Fruit fly (Drosophila melanogaster): ENCODE data around the gene Gr64e.

Gene Gr64e

dm6 chr3L:4028305-4028704 is 3.6 kb upstream of the Gr64e start, which contains the start of the genes Gr64b and Gr64c:
Gene Gr64b, plus strand, starts transcription at chr3L:4028605.
Gene Gr64c, plus strand, starts transcription at chr3L:4028605.
- no peak for TF ChIP-seq CG17801 (GFP tag; optimal IDR thresholded peaks at IDR 0.05; ENCODE audit: partially characterized antibody)

dm6 chr3L:4035499-4035898 is 3.6 kb downstream of the Gr64e start, which contains the start of gene Gr64f:
Gene Gr64f, plus strand, starts transcription at chr3L:4035799.
- no peak for TF ChIP-seq CG17801 (GFP tag; optimal IDR thresholded peaks at IDR 0.05; ENCODE audit: partially characterized antibody)

- peak; percentile 23 for TF ChIP-seq CG17801 (GFP tag; optimal IDR thresholded peaks at IDR 0.05; ENCODE audit: partially characterized antibody)
These were observed 8.4 kb downstream of the Gr64e start, which contains the start of the genes CG11593 and Rcd5 for dm6 chr3L:4040247-4040925. Gene CG11593, minus strand, starts transcription at chr3L:4040482. Gene Rcd5, plus strand, starts transcription at chr3L:4040529.

- no peak for TF ChIP-seq CG17801 (GFP tag; optimal IDR thresholded peaks at IDR 0.05; ENCODE audit: partially characterized antibody)
These were observed 12.6 kb downstream of the Gr64e start for dm6 chr3L:4044497-4044896.

- TF ChIP-seq CG17801 (GFP tag; optimal IDR thresholded peaks at IDR 0.05; ENCODE audit: partially characterized antibody) = no peak
These were observed 14.3 kb downstream of the Gr64e start, which contains the start of gene CG1136 for dm6 chr3L:4046289-4046688. Gene CG1136, plus strand, starts transcription at chr3L:4046596.

DNA sequence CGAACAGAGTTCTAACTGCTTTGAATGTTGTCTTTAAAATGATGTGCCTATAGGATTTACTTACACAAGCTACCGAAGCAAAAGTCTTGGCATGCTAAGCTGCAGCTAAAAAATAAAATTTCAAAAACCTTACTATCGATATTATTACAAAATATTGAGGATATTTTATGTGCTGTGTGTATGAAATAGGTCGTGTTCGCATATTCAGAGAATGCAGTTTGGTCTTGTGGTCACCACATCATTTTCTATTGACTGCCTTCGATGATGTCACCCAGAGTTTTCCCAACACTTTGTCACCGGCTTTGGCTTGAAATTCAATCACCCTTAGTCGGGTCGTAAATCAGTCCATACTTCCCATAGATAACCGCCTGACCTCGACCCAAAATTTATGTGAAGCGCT is 15.7 kb downstream of the Gr64e start, which contains the start of gene Dpy-30L2:
TSS of gene Dpy-30L2 (minus strand) at position 101 of the 400 bp plus-strand sequence.
- TF ChIP-seq CG17801 (GFP tag; optimal IDR thresholded peaks at IDR 0.05; ENCODE audit: partially characterized antibody) = no peak

dm6 chr3L:4049082-4049481 is 17.1 kb downstream of the Gr64e start:
- no peak for TF ChIP-seq CG17801 (GFP tag; optimal IDR thresholded peaks at IDR 0.05; ENCODE audit: partially characterized antibody)

DNA sequence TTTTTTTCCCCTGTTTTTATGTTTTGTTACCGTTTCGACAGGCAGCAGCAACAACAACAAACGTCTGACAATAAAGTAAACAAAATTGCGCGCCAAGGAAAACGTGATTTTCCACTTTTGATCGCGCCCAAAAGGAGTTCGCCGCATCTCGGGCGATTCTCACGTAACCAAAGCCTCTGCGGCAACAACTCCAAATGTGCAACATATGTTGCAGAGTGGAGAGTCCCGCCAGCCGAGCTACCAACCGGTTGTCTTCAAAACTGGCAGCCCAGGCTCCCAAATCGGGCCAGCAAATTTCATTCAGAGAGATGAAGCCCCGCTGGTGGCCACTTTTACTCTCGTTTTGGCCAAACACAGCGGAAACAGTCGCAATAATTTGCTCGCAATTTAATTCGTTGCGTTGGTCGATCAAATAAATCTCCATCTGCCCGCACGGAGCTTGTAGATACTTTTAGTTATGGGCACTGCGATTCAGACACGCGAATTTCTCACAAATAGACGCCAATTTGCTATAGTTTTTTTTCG is 23.6 kb downstream of the Gr64e start:
- no peak for TF ChIP-seq CG17801 (GFP tag; optimal IDR thresholded peaks at IDR 0.05; ENCODE audit: partially characterized antibody)

- no peak for TF ChIP-seq CG17801 (GFP tag; optimal IDR thresholded peaks at IDR 0.05; ENCODE audit: partially characterized antibody)
These were observed 24.9 kb downstream of the Gr64e start for dm6 chr3L:4056812-4057211.

- no peak for TF ChIP-seq CG17801 (GFP tag; optimal IDR thresholded peaks at IDR 0.05; ENCODE audit: partially characterized antibody)
These were observed 27.4 kb downstream of the Gr64e start, which contains the start of gene Ugt305A1 for dm6 chr3L:4059293-4059820. Gene Ugt305A1, plus strand, starts transcription at chr3L:4059770.

- peak; percentile 22 for TF ChIP-seq CG17801 (GFP tag; optimal IDR thresholded peaks at IDR 0.05; ENCODE audit: partially characterized antibody)
These were observed 30.1 kb downstream of the Gr64e start, which contains the start of gene dib for dm6 chr3L:4061921-4062474. Gene dib, plus strand, starts transcription at chr3L:4062292.

- TF ChIP-seq CG17801 (GFP tag; optimal IDR thresholded peaks at IDR 0.05; ENCODE audit: partially characterized antibody) = no peak
These were observed 36.4 kb downstream of the Gr64e start for dm6 chr3L:4068368-4068767.

DNA sequence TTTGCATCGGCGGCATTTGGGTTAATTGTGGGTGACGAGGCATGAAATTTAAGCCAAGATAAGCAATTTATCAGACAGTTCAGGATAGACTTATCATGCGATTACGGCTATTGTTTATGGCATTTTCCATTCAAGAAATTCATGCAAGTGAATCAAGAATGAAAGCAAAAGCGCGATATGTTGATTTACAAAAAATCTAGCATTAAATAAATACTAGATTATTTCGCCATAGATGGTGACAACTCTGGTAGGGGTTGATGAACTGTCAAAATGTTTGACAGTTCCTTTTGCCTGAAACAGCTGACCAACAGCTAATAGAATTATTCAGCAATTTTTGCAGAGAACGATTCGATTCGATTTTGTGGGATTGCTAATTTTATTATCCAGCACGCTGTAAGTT is 37.1 kb downstream of the Gr64e start, which contains the start of gene CG32259:
TSS of gene CG32259 (plus strand) at position 301 of the 400 bp plus-strand sequence.
- TF ChIP-seq CG17801 (GFP tag; optimal IDR thresholded peaks at IDR 0.05; ENCODE audit: partially characterized antibody) = no peak

DNA sequence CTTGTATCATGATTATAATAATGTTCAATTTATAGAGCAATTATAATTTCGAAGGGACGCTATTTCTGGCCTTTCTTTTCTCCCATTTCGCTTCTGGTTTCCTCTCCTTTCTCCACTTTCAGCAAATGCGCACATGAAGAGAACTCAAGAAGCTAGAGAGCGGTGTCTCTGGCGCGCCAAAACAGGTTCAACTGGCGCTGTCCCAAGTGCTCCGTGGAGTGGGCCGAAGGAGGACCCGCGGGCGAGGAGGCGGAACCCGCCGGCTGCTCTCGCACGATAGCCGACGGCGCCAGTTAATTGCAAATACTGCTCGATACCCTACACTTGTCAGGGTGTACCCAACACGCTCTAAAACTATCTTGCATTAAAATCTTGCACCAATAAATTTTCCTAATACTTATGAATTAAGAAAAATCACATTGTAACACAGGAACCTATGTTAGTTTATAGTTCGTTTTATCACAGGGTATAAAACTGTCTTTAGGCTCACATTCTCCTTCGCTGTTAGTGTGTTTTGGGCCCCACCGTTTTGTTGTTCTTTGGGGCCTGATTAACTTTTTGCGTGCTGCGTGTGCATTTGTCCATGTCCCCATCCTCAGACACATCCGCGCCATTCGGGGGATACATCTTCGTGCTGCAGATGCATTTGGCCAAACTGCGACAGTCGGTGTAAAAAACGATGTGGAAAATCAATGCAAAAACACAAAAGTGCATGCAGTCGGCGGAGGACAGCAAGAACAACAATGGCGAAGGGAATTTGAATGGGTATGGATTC is 38.5 kb downstream of the Gr64e start:
- TF ChIP-seq CG17801 (GFP tag; optimal IDR thresholded peaks at IDR 0.05; ENCODE audit: partially characterized antibody) = peak; percentile 65

- TF ChIP-seq CG17801 (GFP tag; optimal IDR thresholded peaks at IDR 0.05; ENCODE audit: partially characterized antibody) = no peak
These were observed 39.0 kb downstream of the Gr64e start for dm6 chr3L:4070996-4071379.

All from ovary, adult (tissue).